Fruit fly (Drosophila melanogaster): ENCODE results near the gene CG42650.

DNA sequence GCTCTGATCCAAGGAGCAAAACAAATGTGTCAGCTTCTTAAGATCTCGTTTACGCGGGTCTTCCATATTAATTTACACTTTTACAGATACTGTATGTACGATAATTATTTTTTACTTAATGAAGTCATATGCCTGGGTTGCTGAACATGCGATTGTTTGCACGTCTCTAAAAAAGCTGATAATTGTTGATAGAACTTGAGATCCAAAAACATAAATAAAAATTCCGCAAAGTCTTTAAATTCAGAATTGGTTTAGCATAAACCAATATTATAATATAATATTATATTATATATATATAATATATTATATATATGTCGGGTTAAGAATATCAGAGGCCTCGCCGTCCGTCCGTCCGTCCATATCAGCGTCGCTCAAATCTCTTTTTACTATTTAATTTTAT, 41.8 kb upstream of the CG42650 start, which contains the start of gene CG43290:
- TF ChIP-seq CTCF (optimal IDR thresholded peaks at IDR 0.05) = no peak
- TF ChIP-seq CG8478 (optimal IDR thresholded peaks at IDR 0.05) = no peak

Data from S2 (cell line).